Fruit fly (Drosophila melanogaster): ENCODE data around the gene OdsH.

The OdsH gene

dm6 chrX:17860711-17861110, 69.9 kb downstream of the OdsH start, which contains the start of the genes Arp8 and CG6769 (continued):
- TF ChIP-seq lola (GFP tag; optimal IDR thresholded peaks at IDR 0.05) (peak in 1 of 3 experiments; percentile 33), Xrp1 (GFP tag; IDR thresholded peaks at IDR 0.05) (0 out of 2 replicates have a peak, but pooled peaks have one; percentile 14), CG12299 (tag; optimal IDR thresholded peaks at IDR 0.05) (peak; percentile 17), CG4854 (GFP tag; optimal IDR thresholded peaks at IDR 0.05) (no peak), gfzf (GFP tag; optimal IDR thresholded peaks at IDR 0.05) (peak; percentile 68), dm (GFP tag; optimal IDR thresholded peaks at IDR 0.05) (peak; percentile 47), MBD-R2 (GFP tag; IDR thresholded peaks at IDR 0.05) (peak; percentile 74), CG12071 (GFP tag; optimal IDR thresholded peaks at IDR 0.05) (no peak), CG10979 (tag; optimal IDR thresholded peaks at IDR 0.05) (peak; percentile 40), Xbp1 (GFP tag; optimal IDR thresholded peaks at IDR 0.05) (peak; percentile 6), CG2712 (tag; optimal IDR thresholded peaks at IDR 0.05) (peak; percentile 19), Max (GFP tag; optimal IDR thresholded peaks at IDR 0.05) (peak; percentile 72), zen (tag; optimal IDR thresholded peaks at IDR 0.05) (peak; percentile 4), sens (GFP tag) (peak; percentile 58), BEAF-32 (GFP tag; optimal IDR thresholded peaks at IDR 0.05) (peak; percentile 43), CG32772 (GFP tag; IDR thresholded peaks at IDR 0.05) (no peak), CoRest (tag; optimal IDR thresholded peaks at IDR 0.05) (peak; percentile 40), Neu2 (GFP tag; optimal IDR thresholded peaks at IDR 0.05; ENCODE audit: borderline replicate concordance) (no peak), CG1603 (tag; optimal IDR thresholded peaks at IDR 0.05) (peak; percentile 31), klu (GFP tag; IDR thresholded peaks at IDR 0.05) (no peak), CG12659 (GFP tag; optimal IDR thresholded peaks at IDR 0.05) (peak; percentile 32), Hsf (GFP tag; optimal IDR thresholded peaks at IDR 0.05) (peak; percentile 20), lilli (GFP tag; optimal IDR thresholded peaks at IDR 0.05) (peak; percentile 6), row (GFP tag; IDR thresholded peaks at IDR 0.05) (peak; percentile 64), phol (tag; optimal IDR thresholded peaks at IDR 0.05) (peak; percentile 54), stwl (tag; optimal IDR thresholded peaks at IDR 0.05) (peak; percentile 42), Bteb2 (GFP tag; optimal IDR thresholded peaks at IDR 0.05) (no peak), Dip2 (GFP tag; IDR thresholded peaks at IDR 0.05) (no peak), CG9727 (GFP tag; optimal IDR thresholded peaks at IDR 0.05) (peak; percentile 19), CG4617 (GFP tag; optimal IDR thresholded peaks at IDR 0.05; ENCODE audit: borderline replicate concordance) (peak; percentile 28), Sin3A (optimal IDR thresholded peaks at IDR 0.05) (peak; percentile 36), CG17186 (GFP tag; optimal IDR thresholded peaks at IDR 0.05) (peak; percentile 46), CG8388 (GFP tag; optimal IDR thresholded peaks at IDR 0.05) (peak; percentile 11), CG13424 (tag; optimal IDR thresholded peaks at IDR 0.05) (peak; percentile 6), dpn (GFP tag; optimal IDR thresholded peaks at IDR 0.05) (peak in 1 of 2 experiments; percentile 16), CG17328 (GFP tag; IDR thresholded peaks at IDR 0.05) (no peak), Fer2 (tag; optimal IDR thresholded peaks at IDR 0.05) (no peak), HmgZ (tag; optimal IDR thresholded peaks at IDR 0.05) (peak; percentile 30), dmrt99B (tag; optimal IDR thresholded peaks at IDR 0.05) (no peak), CG2120 (GFP tag; optimal IDR thresholded peaks at IDR 0.05) (peak; percentile 41), CG11093 (GFP tag; IDR thresholded peaks at IDR 0.05) (no peak), trem (tag; optimal IDR thresholded peaks at IDR 0.05) (peak; percentile 68), CG18262 (tag; optimal IDR thresholded peaks at IDR 0.05) (peak; percentile 21), E2f2 (GFP tag; IDR thresholded peaks at IDR 0.05) (peak; percentile 34; the same call in 1 of the 2 replicates), CG4360 (GFP tag; IDR thresholded peaks at IDR 0.05) (peak; percentile 27; the same call in 1 of the 2 replicates), Med (GFP tag) (peak; percentile 82), grau (tag; optimal IDR thresholded peaks at IDR 0.05) (peak; percentile 57), CG10267 (tag; optimal IDR thresholded peaks at IDR 0.05) (peak; percentile 52), nmo (GFP tag; optimal IDR thresholded peaks at IDR 0.05) (peak; percentile 12), CG12236 (GFP tag; optimal IDR thresholded peaks at IDR 0.05) (no peak), Dad (GFP tag; optimal IDR thresholded peaks at IDR 0.05) (no peak)
